Fruit fly (Drosophila melanogaster): ENCODE measurements around the gene EMC3.

DNA sequence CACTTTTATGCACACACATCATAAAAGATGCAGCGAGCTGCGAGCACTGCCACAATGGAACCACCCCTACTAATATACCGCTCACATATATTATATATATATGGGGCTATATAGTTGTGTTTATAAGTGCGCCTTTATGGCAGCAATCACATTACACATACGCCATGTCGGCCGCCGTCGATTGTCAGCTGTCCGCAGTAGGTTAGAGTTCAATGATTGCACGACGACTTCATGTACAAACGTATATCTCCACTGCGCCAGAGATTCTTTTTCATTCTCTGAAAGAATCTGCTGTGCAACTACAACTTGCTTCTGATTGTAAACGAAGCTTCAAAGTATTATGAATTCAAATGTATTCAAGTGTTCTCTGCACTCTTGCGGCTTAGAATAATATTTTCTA lies 20.4 kb upstream of the EMC3 start:
- TF ChIP-seq CG7101 (tag; optimal IDR thresholded peaks at IDR 0.05): no peak
- TF ChIP-seq CG7045 (GFP tag; optimal IDR thresholded peaks at IDR 0.05): no peak
- TF ChIP-seq bab1 (GFP tag; optimal IDR thresholded peaks at IDR 0.05): no peak
- TF ChIP-seq CG11617 (GFP tag; optimal IDR thresholded peaks at IDR 0.05): no peak
- TF ChIP-seq cnc (optimal IDR thresholded peaks at IDR 0.05): no peak
- TF ChIP-seq CG5204 (GFP tag; optimal IDR thresholded peaks at IDR 0.05): no peak
- no peak for TF ChIP-seq kay (GFP tag; ENCODE audit: borderline replicate concordance)
- TF ChIP-seq Crg-1 (GFP tag; optimal IDR thresholded peaks at IDR 0.05): no peak
- no peak for TF ChIP-seq cic (GFP tag; optimal IDR thresholded peaks at IDR 0.05)
- no peak for TF ChIP-seq Clk (GFP tag; optimal IDR thresholded peaks at IDR 0.05)

All from whole organism, adult.